Worm (Caenorhabditis elegans): ENCODE results near the gene T08G5.2.

Gene T08G5.2

ce11 chrV:14012002-14012554 lies 14.0 kb downstream of the T08G5.2 start, which contains the start of the genes ddx-17 and aip-1 (continued):
- TF ChIP-seq ama-1 (optimal IDR thresholded peaks at IDR 0.05) (peak; percentile 83), lin-13 (GFP tag; optimal IDR thresholded peaks at IDR 0.05) (peak; percentile 33), gmeb-1 (tag; optimal IDR thresholded peaks at IDR 0.05) (peak; percentile 65), mab-5 (tag; optimal IDR thresholded peaks at IDR 0.05) (peak; percentile 25), ztf-4 (tag; optimal IDR thresholded peaks at IDR 0.05) (peak; percentile 23), sem-4 (tag; optimal IDR thresholded peaks at IDR 0.05) (peak; percentile 2)

ce11 chrV:14011427-14011826 lies 14.7 kb downstream of the T08G5.2 start:
- TF ChIP-seq lsy-2 (tag; optimal IDR thresholded peaks at IDR 0.05): no peak
- TF ChIP-seq ztf-4 (tag; optimal IDR thresholded peaks at IDR 0.05): no peak
- no peak for TF ChIP-seq skn-1 (tag; optimal IDR thresholded peaks at IDR 0.05)
- TF ChIP-seq mbf-1 (tag; optimal IDR thresholded peaks at IDR 0.05): no peak
- no peak for TF ChIP-seq ceh-82 (tag; optimal IDR thresholded peaks at IDR 0.05)

ce11 chrV:14010021-14010420 lies 16.1 kb downstream of the T08G5.2 start:
- no peak for TF ChIP-seq fos-1 (tag; optimal IDR thresholded peaks at IDR 0.05)
- no peak for TF ChIP-seq ztf-1 (GFP tag; conservative IDR thresholded peaks at IDR 0.05)
- TF ChIP-seq nhr-12 (tag; optimal IDR thresholded peaks at IDR 0.05): no peak
- no peak for TF ChIP-seq sma-3 (GFP tag; optimal IDR thresholded peaks at IDR 0.05)

- TF ChIP-seq ama-1 (optimal IDR thresholded peaks at IDR 0.05) (peak; percentile 18), ZK546.5 (tag; optimal IDR thresholded peaks at IDR 0.05) (no peak), lsy-2 (tag; optimal IDR thresholded peaks at IDR 0.05) (peak in 1 of 2 experiments; percentile 45), unc-62 (GFP tag; optimal IDR thresholded peaks at IDR 0.05) (no peak), nhr-23 (tag; optimal IDR thresholded peaks at IDR 0.05) (no peak), gmeb-1 (tag; optimal IDR thresholded peaks at IDR 0.05) (no peak), blmp-1 (tag; optimal IDR thresholded peaks at IDR 0.05; ENCODE audit: insufficient read depth) (no peak), ceh-82 (tag; optimal IDR thresholded peaks at IDR 0.05) (no peak), Y55F3AM.14 (GFP tag; optimal IDR thresholded peaks at IDR 0.05) (no peak), mdl-1 (tag; optimal IDR thresholded peaks at IDR 0.05) (no peak), unc-55 (GFP tag; optimal IDR thresholded peaks at IDR 0.05) (no peak), nhr-25 (tag; optimal IDR thresholded peaks at IDR 0.05) (no peak), fos-1 (tag; optimal IDR thresholded peaks at IDR 0.05) (peak; percentile 22), nhr-129 (tag; optimal IDR thresholded peaks at IDR 0.05) (peak; percentile 64), lin-11 (tag; optimal IDR thresholded peaks at IDR 0.05) (no peak), lin-13 (GFP tag; optimal IDR thresholded peaks at IDR 0.05) (no peak), alr-1 (tag; optimal IDR thresholded peaks at IDR 0.05) (no peak), skn-1 (tag; optimal IDR thresholded peaks at IDR 0.05) (no peak), nhr-237 (tag; optimal IDR thresholded peaks at IDR 0.05) (no peak), ztf-1 (GFP tag; conservative IDR thresholded peaks at IDR 0.05) (no peak), egl-27 (tag; optimal IDR thresholded peaks at IDR 0.05) (no peak), snpc-4 (tag; optimal IDR thresholded peaks at IDR 0.05) (no peak), nhr-10 (tag; optimal IDR thresholded peaks at IDR 0.05) (no peak), mbf-1 (tag; optimal IDR thresholded peaks at IDR 0.05) (no peak), nhr-6 (tag; optimal IDR thresholded peaks at IDR 0.05) (no peak), crh-2 (tag; optimal IDR thresholded peaks at IDR 0.05) (peak; percentile 28), ztf-4 (tag; optimal IDR thresholded peaks at IDR 0.05) (no peak), sma-3 (GFP tag; optimal IDR thresholded peaks at IDR 0.05) (peak; percentile 19), sma-9 (GFP tag; optimal IDR thresholded peaks at IDR 0.05) (peak; percentile 16), sma-9 (tag; optimal IDR thresholded peaks at IDR 0.05) (no peak), nhr-21 (tag; optimal IDR thresholded peaks at IDR 0.05) (no peak)
These were observed 17.7 kb downstream of the T08G5.2 start for ce11 chrV:14008353-14008859.

- peak; percentile 85 for TF ChIP-seq unc-55 (GFP tag; optimal IDR thresholded peaks at IDR 0.05)
- peak in 1 of 2 experiments; percentile 22 for TF ChIP-seq lsy-2 (tag; optimal IDR thresholded peaks at IDR 0.05)
- TF ChIP-seq sma-9 (GFP tag; optimal IDR thresholded peaks at IDR 0.05): peak; percentile 8
- TF ChIP-seq sma-9 (tag; optimal IDR thresholded peaks at IDR 0.05): no peak
- no peak for TF ChIP-seq snpc-4 (tag; optimal IDR thresholded peaks at IDR 0.05)
- TF ChIP-seq lin-11 (tag; optimal IDR thresholded peaks at IDR 0.05): peak; percentile 5
- no peak for TF ChIP-seq ceh-82 (tag; optimal IDR thresholded peaks at IDR 0.05)
- no peak for TF ChIP-seq gmeb-1 (tag; optimal IDR thresholded peaks at IDR 0.05)
- peak; percentile 46 for TF ChIP-seq C34F6.9 (tag; optimal IDR thresholded peaks at IDR 0.05)
- TF ChIP-seq Y55F3AM.14 (GFP tag; optimal IDR thresholded peaks at IDR 0.05): no peak
- no peak for TF ChIP-seq nhr-12 (tag; optimal IDR thresholded peaks at IDR 0.05)
- TF ChIP-seq nhr-77 (tag; optimal IDR thresholded peaks at IDR 0.05): no peak
- TF ChIP-seq ztf-4 (tag; optimal IDR thresholded peaks at IDR 0.05): no peak
- no peak for TF ChIP-seq blmp-1 (tag; optimal IDR thresholded peaks at IDR 0.05; ENCODE audit: insufficient read depth)
- no peak for TF ChIP-seq nhr-23 (tag; optimal IDR thresholded peaks at IDR 0.05)
- TF ChIP-seq mab-5 (tag; optimal IDR thresholded peaks at IDR 0.05): no peak
- peak; percentile 13 for TF ChIP-seq nhr-129 (tag; optimal IDR thresholded peaks at IDR 0.05)
These were observed 19.3 kb downstream of the T08G5.2 start for ce11 chrV:14006819-14007218.
